ENCODE assay signal across 1 fruit fly cellular context in genomic region chr3L:7347984-7348631, dm6.
TF ChIP-seq lines count a peak whose summit lies in the region.

Gene Srp19, minus strand, starts transcription at chr3L:7348034.
Gene qm, plus strand, starts transcription at chr3L:7348313.

TF ChIP-seq in whole organism, embryonic, 481 proteins besides CTCF, POLR2A, EP300 and RAD21 (continued from another document):
- peak; percentile 20 for TF ChIP-seq CG1792 (GFP tag; optimal IDR thresholded peaks at IDR 0.05; lab: Kevin White, UChicago)
- no peak for TF ChIP-seq CG15011 (GFP tag; optimal IDR thresholded peaks at IDR 0.05; lab: Kevin White, UChicago)
- TF ChIP-seq klu (GFP tag; IDR thresholded peaks at IDR 0.05; lab: Robert Waterston, UW), result peak; percentile 61; the same call in 1 of the 2 replicates
- TF ChIP-seq Ptx1 (GFP tag; IDR thresholded peaks at IDR 0.05; lab: Robert Waterston, UW), result peak; percentile 54; the same call in 1 of the 2 replicates
- peak; percentile 81 for TF ChIP-seq Bgb (GFP tag; IDR thresholded peaks at IDR 0.05; lab: Robert Waterston, UW; ENCODE audit: partially characterized antibody)
- peak; percentile 30 for TF ChIP-seq fd96Cb (tag; optimal IDR thresholded peaks at IDR 0.05; lab: Kevin White, UChicago)
- TF ChIP-seq phol (tag; optimal IDR thresholded peaks at IDR 0.05; lab: Kevin White, UChicago), result peak; percentile 68
- TF ChIP-seq ftz-f1 (GFP tag; optimal IDR thresholded peaks at IDR 0.05; lab: Kevin White, UChicago), result peak; percentile 87
- peak; percentile 34; the same call in 1 of the 2 replicates for TF ChIP-seq CG4404 (GFP tag; IDR thresholded peaks at IDR 0.05; lab: Robert Waterston, UW)
- no peak for TF ChIP-seq Lpt (GFP tag; optimal IDR thresholded peaks at IDR 0.05; lab: Kevin White, UChicago)
- peak; percentile 53 for TF ChIP-seq CG15696 (tag; optimal IDR thresholded peaks at IDR 0.05; lab: Kevin White, UChicago)
- TF ChIP-seq Mes4 (GFP tag; optimal IDR thresholded peaks at IDR 0.05; lab: Kevin White, UChicago), result no peak
